Fruit fly (Drosophila melanogaster): Measurements from ENCODE around the gene DEF8.

dm6 chr3L:12149024-12149423 is 17.1 kb downstream of the DEF8 start, which contains the start of gene CG32099:
- TF ChIP-seq CG8478 (optimal IDR thresholded peaks at IDR 0.05) (no peak), CTCF (optimal IDR thresholded peaks at IDR 0.05) (no peak)

Data from S2 (cell line).